Fruit fly (Drosophila melanogaster): Measurements from ENCODE around the gene Mnr.

The Mnr gene

dm6 chrX:21323933-21324688 is 43.1 kb upstream of the Mnr start, which contains the start of the genes Dd and CG1486 (continued):
- TF ChIP-seq Neu2 (GFP tag; optimal IDR thresholded peaks at IDR 0.05; ENCODE audit: borderline replicate concordance), result no peak
- no peak for TF ChIP-seq CG3163 (GFP tag; optimal IDR thresholded peaks at IDR 0.05)
- no peak for TF ChIP-seq az2 (GFP tag; optimal IDR thresholded peaks at IDR 0.05)
- TF ChIP-seq rib (GFP tag; IDR thresholded peaks at IDR 0.05), result no peak
- no peak for TF ChIP-seq Ssrp (tag; optimal IDR thresholded peaks at IDR 0.05)
- TF ChIP-seq CG15696 (tag; optimal IDR thresholded peaks at IDR 0.05), result no peak
- no peak for TF ChIP-seq ranshi (GFP tag; IDR thresholded peaks at IDR 0.05)
- TF ChIP-seq H15 (GFP tag; IDR thresholded peaks at IDR 0.05), result no peak
- TF ChIP-seq pan (optimal IDR thresholded peaks at IDR 0.05), result no peak
- TF ChIP-seq pan (GFP tag; optimal IDR thresholded peaks at IDR 0.05 in 1 of 2, IDR thresholded peaks at IDR 0.05 in 1 of 2), result peak in 1 of 2 experiments; percentile 21
- no peak for TF ChIP-seq CG10565 (GFP tag; optimal IDR thresholded peaks at IDR 0.05)
- TF ChIP-seq CG1529 (GFP tag; optimal IDR thresholded peaks at IDR 0.05), result no peak
- no peak for TF ChIP-seq CG18619 (GFP tag; optimal IDR thresholded peaks at IDR 0.05)
- TF ChIP-seq CG7928 (GFP tag; optimal IDR thresholded peaks at IDR 0.05), result no peak
- peak; percentile 74 for TF ChIP-seq hbn (GFP tag; IDR thresholded peaks at IDR 0.05; ENCODE audit: partially characterized antibody)
- no peak for TF ChIP-seq lov (optimal IDR thresholded peaks at IDR 0.05)
- TF ChIP-seq lov (GFP tag; IDR thresholded peaks at IDR 0.05), result no peak
- no peak for TF ChIP-seq Nf-YB (GFP tag; optimal IDR thresholded peaks at IDR 0.05)
- no peak for TF ChIP-seq BtbVII (GFP tag; optimal IDR thresholded peaks at IDR 0.05)
- TF ChIP-seq CG4328 (GFP tag; optimal IDR thresholded peaks at IDR 0.05), result no peak
- TF ChIP-seq Jarid2 (GFP tag; optimal IDR thresholded peaks at IDR 0.05), result no peak
- TF ChIP-seq CG13624 (GFP tag; optimal IDR thresholded peaks at IDR 0.05), result peak; percentile 19
- TF ChIP-seq CG14667 (GFP tag; IDR thresholded peaks at IDR 0.05), result no peak
- peak; percentile 3 for TF ChIP-seq CG4424 (GFP tag; optimal IDR thresholded peaks at IDR 0.05)
- TF ChIP-seq slbo (GFP tag; IDR thresholded peaks at IDR 0.05), result peak; percentile 7; the same call in 1 of the 2 replicates
- TF ChIP-seq CG13424 (tag; optimal IDR thresholded peaks at IDR 0.05), result no peak
- no peak for TF ChIP-seq grn (GFP tag; optimal IDR thresholded peaks at IDR 0.05)
- peak; percentile 9 for TF ChIP-seq pnt (GFP tag; optimal IDR thresholded peaks at IDR 0.05)
- peak; percentile 93 for TF ChIP-seq knrl (GFP tag; IDR thresholded peaks at IDR 0.05; ENCODE audit: partially characterized antibody)
- TF ChIP-seq CG17359 (tag; optimal IDR thresholded peaks at IDR 0.05), result no peak
- no peak for TF ChIP-seq CG13123 (GFP tag; optimal IDR thresholded peaks at IDR 0.05)
- no peak for TF ChIP-seq CG34376 (GFP tag; optimal IDR thresholded peaks at IDR 0.05)
- TF ChIP-seq CG31388 (GFP tag; optimal IDR thresholded peaks at IDR 0.05), result no peak
- no peak for TF ChIP-seq E2f1 (GFP tag; IDR thresholded peaks at IDR 0.05)
- no peak for TF ChIP-seq CG32772 (GFP tag; IDR thresholded peaks at IDR 0.05)
- no peak for TF ChIP-seq CG30431 (GFP tag; optimal IDR thresholded peaks at IDR 0.05)
- no peak for TF ChIP-seq bab2 (GFP tag; optimal IDR thresholded peaks at IDR 0.05)
- TF ChIP-seq pros (GFP tag; optimal IDR thresholded peaks at IDR 0.05), result no peak
- peak; percentile 37 for TF ChIP-seq HmgZ (tag; optimal IDR thresholded peaks at IDR 0.05)
- TF ChIP-seq CG31441 (GFP tag; IDR thresholded peaks at IDR 0.05), result no peak
- no peak for TF ChIP-seq CG31224 (GFP tag; IDR thresholded peaks at IDR 0.05)
- TF ChIP-seq dmrt11E (tag; optimal IDR thresholded peaks at IDR 0.05), result peak; percentile 9
- no peak for TF ChIP-seq maf-S (GFP tag; optimal IDR thresholded peaks at IDR 0.05)
- peak; percentile 90 for TF ChIP-seq HLH4C (GFP tag; IDR thresholded peaks at IDR 0.05; ENCODE audit: partially characterized antibody)
- no peak for TF ChIP-seq chm (GFP tag; IDR thresholded peaks at IDR 0.05)
- TF ChIP-seq ems (GFP tag; optimal IDR thresholded peaks at IDR 0.05), result no peak
- TF ChIP-seq ap (GFP tag; IDR thresholded peaks at IDR 0.05), result no peak
- no peak for TF ChIP-seq CG8281 (tag; optimal IDR thresholded peaks at IDR 0.05)
- no peak for TF ChIP-seq CG32767 (GFP tag; IDR thresholded peaks at IDR 0.05)
- TF ChIP-seq kni (GFP tag; optimal IDR thresholded peaks at IDR 0.05), result no peak
- no peak for TF ChIP-seq fd3F (GFP tag; optimal IDR thresholded peaks at IDR 0.05)

Data from whole organism, embryonic.